Worm (Caenorhabditis elegans): Measurements from ENCODE around the gene rpl-23.

rpl-23 gene

DNA sequence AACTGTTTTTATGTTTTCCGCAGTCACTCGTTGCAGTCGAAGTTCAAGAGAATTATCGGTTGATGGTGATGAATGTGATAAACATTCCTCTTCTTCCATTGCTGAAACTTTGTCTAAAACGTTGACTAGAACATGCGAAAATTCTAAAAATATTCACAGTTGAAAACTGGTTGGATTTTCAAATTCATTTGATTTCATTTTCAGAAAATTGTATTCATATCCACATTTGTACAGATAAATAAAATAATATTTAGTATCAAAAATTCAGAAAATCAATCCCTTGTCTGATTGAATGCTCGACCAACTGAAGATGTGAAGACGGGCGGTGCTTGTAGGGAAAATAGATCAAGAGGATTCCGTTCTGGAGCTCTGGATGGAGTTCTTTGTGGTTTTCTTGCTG, 28.1 kb downstream of the rpl-23 start, which contains the start of gene F54E7.9:
TSS of gene F54E7.9 (minus strand) at position 101 of the 400 bp plus-strand sequence.
- TF ChIP-seq dox-1 (GFP tag; IDR thresholded peaks at IDR 0.05) = no peak
- no peak for TF ChIP-seq gei-17 (GFP tag; optimal IDR thresholded peaks at IDR 0.05)
- TF ChIP-seq attf-5 (GFP tag; optimal IDR thresholded peaks at IDR 0.05) = no peak
- TF ChIP-seq F37B4.10 (GFP tag; IDR thresholded peaks at IDR 0.05) = no peak
- no peak for TF ChIP-seq T07F8.4 (tag; optimal IDR thresholded peaks at IDR 0.05)
- TF ChIP-seq nfyb-1 (GFP tag; IDR thresholded peaks at IDR 0.05) = no peak
- no peak for TF ChIP-seq rpc-1 (optimal IDR thresholded peaks at IDR 0.05)
- no peak for TF ChIP-seq rpc-1 (tag; optimal IDR thresholded peaks at IDR 0.05)
- no peak for TF ChIP-seq sea-2 (GFP tag; IDR thresholded peaks at IDR 0.05)

DNA sequence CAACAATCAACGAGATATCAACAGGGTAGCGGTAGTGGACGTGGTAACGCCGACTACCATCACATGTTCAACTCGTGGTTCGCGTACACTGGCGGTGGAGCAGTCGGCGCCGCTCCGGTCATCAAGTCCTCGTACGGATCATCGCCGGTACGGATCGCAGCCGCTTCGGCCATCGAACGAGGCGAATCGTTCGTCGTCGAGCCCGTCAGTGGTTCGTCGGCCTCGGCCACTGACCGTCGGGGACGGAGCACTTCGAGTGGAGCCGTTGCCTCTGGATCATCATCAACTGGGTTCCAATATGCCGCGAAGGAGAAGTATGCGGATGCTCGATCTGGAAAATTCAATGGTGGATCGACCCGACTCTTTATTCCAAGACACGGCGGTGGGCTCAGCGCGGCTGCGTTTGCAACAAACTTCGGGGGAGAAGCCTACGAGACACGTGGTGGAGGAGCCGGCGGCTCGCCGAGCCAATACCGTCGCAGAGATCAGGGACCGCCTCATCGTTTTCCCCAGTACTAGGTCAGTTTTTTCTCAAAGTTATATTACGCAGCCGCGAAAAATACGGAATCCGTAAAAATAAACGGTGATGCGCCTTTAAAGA, 30.4 kb downstream of the rpl-23 start:
- TF ChIP-seq hmg-20 (GFP tag; IDR thresholded peaks at IDR 0.05) = no peak
- TF ChIP-seq zfh-2 (GFP tag; conservative IDR thresholded peaks at IDR 0.05) = peak; percentile 91
- peak; percentile 80; the same call in 1 of the 2 replicates for TF ChIP-seq egrh-3 (GFP tag; IDR thresholded peaks at IDR 0.05)
- TF ChIP-seq repo-1 (tag; optimal IDR thresholded peaks at IDR 0.05) = peak; percentile 15

- TF ChIP-seq cebp-1 (GFP tag; IDR thresholded peaks at IDR 0.05) (no peak), cebp-1 (tag; optimal IDR thresholded peaks at IDR 0.05) (peak; percentile 50), ceh-79 (tag; optimal IDR thresholded peaks at IDR 0.05) (no peak), madf-10 (tag; optimal IDR thresholded peaks at IDR 0.05) (no peak)
These were observed 31.7 kb downstream of the rpl-23 start for ce11 chrIII:5674196-5674595.

- TF ChIP-seq C06A6.2 (GFP tag; conservative IDR thresholded peaks at IDR 0.05) = no peak
- no peak for TF ChIP-seq hsf-1 (GFP tag; IDR thresholded peaks at IDR 0.05)
- TF ChIP-seq F23B12.7 (tag; optimal IDR thresholded peaks at IDR 0.05; ENCODE audit: insufficient read depth) = no peak
- no peak for TF ChIP-seq cebp-1 (GFP tag; IDR thresholded peaks at IDR 0.05)
- TF ChIP-seq cebp-1 (tag; optimal IDR thresholded peaks at IDR 0.05) = peak; percentile 11
- no peak for TF ChIP-seq ekl-4 (GFP tag; IDR thresholded peaks at IDR 0.05)
- TF ChIP-seq unc-130 (GFP tag; optimal IDR thresholded peaks at IDR 0.05) = no peak
- TF ChIP-seq hmg-1.2 (GFP tag; IDR thresholded peaks at IDR 0.05) = peak; percentile 70; the same call in 1 of the 2 replicates
- no peak for TF ChIP-seq F49E8.2 (tag; optimal IDR thresholded peaks at IDR 0.05; ENCODE audit: insufficient read depth)
These were observed 37.9 kb downstream of the rpl-23 start for ce11 chrIII:5667952-5668489.

DNA sequence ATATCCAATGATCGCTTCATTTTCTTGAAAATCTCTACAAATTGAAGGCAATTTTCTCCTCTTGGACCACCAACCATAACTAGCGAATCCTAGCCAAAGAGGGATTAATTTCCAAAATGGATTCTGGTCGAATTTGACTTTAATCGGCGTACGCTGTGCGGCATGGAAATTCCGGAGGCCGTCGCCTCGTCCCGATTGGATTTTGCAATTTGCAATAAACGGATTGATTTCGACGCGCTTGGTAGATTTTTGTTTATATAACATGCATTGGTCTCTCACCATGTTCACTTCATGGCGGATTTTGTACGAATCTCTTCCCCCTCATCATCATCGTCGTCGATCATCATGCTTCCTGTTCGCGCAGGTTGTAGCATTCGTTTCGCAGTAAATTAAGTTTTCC, 40.2 kb downstream of the rpl-23 start:
- TF ChIP-seq ceh-27 (GFP tag; optimal IDR thresholded peaks at IDR 0.05) = no peak
- no peak for TF ChIP-seq tbp1 (GFP tag; optimal IDR thresholded peaks at IDR 0.05)
- no peak for TF ChIP-seq nfya-1 (tag; optimal IDR thresholded peaks at IDR 0.05; ENCODE audit: borderline replicate concordance, insufficient read depth)
- TF ChIP-seq efl-1 (GFP tag; optimal IDR thresholded peaks at IDR 0.05) = no peak
- no peak for TF ChIP-seq lin-35 (GFP tag; optimal IDR thresholded peaks at IDR 0.05)
- no peak for TF ChIP-seq ets-4 (GFP tag; optimal IDR thresholded peaks at IDR 0.05)
- no peak for TF ChIP-seq nhr-179 (tag; optimal IDR thresholded peaks at IDR 0.05)
- TF ChIP-seq rcor-1 (GFP tag; IDR thresholded peaks at IDR 0.05) = no peak
- TF ChIP-seq hlh-26 (GFP tag; conservative IDR thresholded peaks at IDR 0.05) = no peak
- TF ChIP-seq egl-18 (GFP tag; IDR thresholded peaks at IDR 0.05) = no peak
- TF ChIP-seq atf-7 (tag; optimal IDR thresholded peaks at IDR 0.05) = no peak
- TF ChIP-seq D2030.7 (GFP tag; IDR thresholded peaks at IDR 0.05) = no peak
- TF ChIP-seq nhr-120 (GFP tag; IDR thresholded peaks at IDR 0.05) = no peak
- TF ChIP-seq rec-8 (tag; optimal IDR thresholded peaks at IDR 0.05) = no peak
- no peak for TF ChIP-seq nhr-80 (tag; optimal IDR thresholded peaks at IDR 0.05)
- no peak for TF ChIP-seq attf-5 (GFP tag; optimal IDR thresholded peaks at IDR 0.05)
